Worm (Caenorhabditis elegans): Measurements from ENCODE around the gene srg-21.

srg-21 gene

ce11 chrII:3118907-3119382, 27.8 kb upstream of the srg-21 start, which contains the start of gene T10D4.6:
Gene T10D4.6, plus strand, starts transcription at chrII:3119332.
- TF ChIP-seq lin-39 (tag; optimal IDR thresholded peaks at IDR 0.05) = peak; percentile 8
- TF ChIP-seq nhr-237 (tag; optimal IDR thresholded peaks at IDR 0.05) = no peak
- no peak for TF ChIP-seq nhr-77 (tag; optimal IDR thresholded peaks at IDR 0.05)
- peak; percentile 7 for TF ChIP-seq lin-15B (tag; optimal IDR thresholded peaks at IDR 0.05)
- no peak for TF ChIP-seq ceh-82 (tag; optimal IDR thresholded peaks at IDR 0.05)
- TF ChIP-seq nhr-28 (tag; optimal IDR thresholded peaks at IDR 0.05) = no peak
- peak; percentile 56 for TF ChIP-seq pha-4 (tag; optimal IDR thresholded peaks at IDR 0.05)
- peak; percentile 84 for TF ChIP-seq hmg-11 (tag; optimal IDR thresholded peaks at IDR 0.05)

ce11 chrII:3117471-3117870, 26.3 kb upstream of the srg-21 start, which contains the start of gene T10D4.7:
Gene T10D4.7, plus strand, starts transcription at chrII:3117771.
- TF ChIP-seq mml-1 (tag; optimal IDR thresholded peaks at IDR 0.05) (no peak), nhr-77 (tag; optimal IDR thresholded peaks at IDR 0.05) (no peak), skn-1 (tag; optimal IDR thresholded peaks at IDR 0.05) (no peak), snpc-4 (tag; optimal IDR thresholded peaks at IDR 0.05) (no peak), tbx-2 (tag; optimal IDR thresholded peaks at IDR 0.05) (no peak), nhr-11 (tag; optimal IDR thresholded peaks at IDR 0.05) (no peak), fkh-2 (tag; optimal IDR thresholded peaks at IDR 0.05) (no peak), nhr-12 (tag; optimal IDR thresholded peaks at IDR 0.05) (no peak), elt-2 (tag; optimal IDR thresholded peaks at IDR 0.05) (no peak), unc-39 (tag; optimal IDR thresholded peaks at IDR 0.05) (no peak), nfya-1 (tag; optimal IDR thresholded peaks at IDR 0.05; ENCODE audit: insufficient read depth) (no peak), lin-15B (tag; optimal IDR thresholded peaks at IDR 0.05) (no peak), eor-1 (tag; optimal IDR thresholded peaks at IDR 0.05) (no peak), fkh-10 (GFP tag; optimal IDR thresholded peaks at IDR 0.05) (no peak), egl-27 (tag; optimal IDR thresholded peaks at IDR 0.05) (no peak), ztf-4 (tag; optimal IDR thresholded peaks at IDR 0.05) (no peak)

- TF ChIP-seq jun-1 (tag; optimal IDR thresholded peaks at IDR 0.05) (no peak), fkh-2 (tag; optimal IDR thresholded peaks at IDR 0.05) (no peak), zag-1 (tag; optimal IDR thresholded peaks at IDR 0.05) (no peak), lin-15B (tag; optimal IDR thresholded peaks at IDR 0.05) (no peak), egl-5 (tag; optimal IDR thresholded peaks at IDR 0.05) (no peak), elt-3 (tag; optimal IDR thresholded peaks at IDR 0.05) (no peak), fos-1 (tag; optimal IDR thresholded peaks at IDR 0.05) (no peak), nhr-11 (tag; optimal IDR thresholded peaks at IDR 0.05) (no peak), tbx-2 (tag; optimal IDR thresholded peaks at IDR 0.05) (no peak), nhr-67 (tag; optimal IDR thresholded peaks at IDR 0.05) (no peak), egl-27 (tag; optimal IDR thresholded peaks at IDR 0.05) (no peak)
Observed at ce11 chrII:3113934-3114333, 22.8 kb upstream of the srg-21 start, which contains the start of gene clec-123. Gene clec-123, plus strand, starts transcription at chrII:3114234.

ce11 chrII:3113289-3113688, 22.1 kb upstream of the srg-21 start:
- TF ChIP-seq snpc-4 (tag; optimal IDR thresholded peaks at IDR 0.05) (peak; percentile 32), ceh-28 (tag; optimal IDR thresholded peaks at IDR 0.05) (no peak)

ce11 chrII:3112313-3112712, 21.1 kb upstream of the srg-21 start, which contains the start of gene Y25C1A.2:
Gene Y25C1A.2, plus strand, starts transcription at chrII:3112613.
- no peak for TF ChIP-seq lin-15B (tag; optimal IDR thresholded peaks at IDR 0.05)
- no peak for TF ChIP-seq egl-27 (tag; optimal IDR thresholded peaks at IDR 0.05)
- no peak for TF ChIP-seq mml-1 (tag; optimal IDR thresholded peaks at IDR 0.05)
- TF ChIP-seq elt-1 (tag; optimal IDR thresholded peaks at IDR 0.05) = no peak
- no peak for TF ChIP-seq ZK546.5 (tag; optimal IDR thresholded peaks at IDR 0.05)
- no peak for TF ChIP-seq nhr-67 (tag; optimal IDR thresholded peaks at IDR 0.05)
- no peak for TF ChIP-seq skn-1 (tag; optimal IDR thresholded peaks at IDR 0.05)
- TF ChIP-seq nhr-28 (tag; optimal IDR thresholded peaks at IDR 0.05) = no peak
- TF ChIP-seq daf-12 (tag; optimal IDR thresholded peaks at IDR 0.05) = no peak
- no peak for TF ChIP-seq nhr-23 (tag; optimal IDR thresholded peaks at IDR 0.05)
- TF ChIP-seq ceh-28 (tag; optimal IDR thresholded peaks at IDR 0.05) = no peak

ce11 chrII:3111147-3111546, 20.0 kb upstream of the srg-21 start, which contains the start of gene Y25C1A.13:
Gene Y25C1A.13, minus strand, starts transcription at chrII:3111247.
- no peak for TF ChIP-seq ceh-82 (tag; optimal IDR thresholded peaks at IDR 0.05)
- peak; percentile 1 for TF ChIP-seq elt-2 (tag; optimal IDR thresholded peaks at IDR 0.05)

Data from whole organism, L3 larva.